Fruit fly (Drosophila melanogaster) whole organism, larva: Measurements from ENCODE around the gene CG5181.
A peak's percentile ranks its signal among the peaks of the same experiment; 100 is the strongest.

Experiments used
- noc ChIP-seq: fragments of 200-800 bp; sonication (Bioruptor generic); optimal IDR thresholded peaks from 3 replicates; lab custom pipeline; 2019; ENCODE audit warnings: missing biosample characterization, mild to moderate bottlenecking, missing genetic modification characterization, moderate library complexity

CG5181 gene

dm6 chr2L:7433337-7433956, 23.8 kb upstream of the CG5181 start, which contains the start of gene CG5958:
Gene CG5958, minus strand, starts transcription at chr2L:7433516.
- TF ChIP-seq noc: no peak

- peak; percentile 42 for TF ChIP-seq noc
Measured at dm6 chr2L:7431861-7432601, 22.4 kb upstream of the CG5181 start.

dm6 chr2L:7430313-7430712, 20.7 kb upstream of the CG5181 start:
- TF ChIP-seq noc: no peak

dm6 chr2L:7427786-7428137, 18.2 kb upstream of the CG5181 start:
- TF ChIP-seq noc: no peak

dm6 chr2L:7427067-7427785, 17.6 kb upstream of the CG5181 start:
- peak; percentile 49 for TF ChIP-seq noc

dm6 chr2L:7426326-7427066, 16.9 kb upstream of the CG5181 start, which contains the start of gene muc:
Gene muc, plus strand, starts transcription at chr2L:7426866.
- no peak for TF ChIP-seq noc

- no peak for TF ChIP-seq noc
Measured at dm6 chr2L:7425690-7426056, 16.1 kb upstream of the CG5181 start.

dm6 chr2L:7424907-7425689, 15.5 kb upstream of the CG5181 start:
- peak; percentile 87 for TF ChIP-seq noc

- no peak for TF ChIP-seq noc
Measured at dm6 chr2L:7424282-7424905, 14.8 kb upstream of the CG5181 start.

- peak; percentile 79 for TF ChIP-seq noc
Measured at dm6 chr2L:7423333-7423895, 13.8 kb upstream of the CG5181 start.

- TF ChIP-seq noc: no peak
Measured at dm6 chr2L:7422429-7423283, 13.0 kb upstream of the CG5181 start.

- TF ChIP-seq noc: peak; percentile 32
Measured at dm6 chr2L:7420305-7421287, 11.0 kb upstream of the CG5181 start.
